Fruit fly (Drosophila melanogaster) whole organism, embryonic: ENCODE data around the gene AOX4.

Experiments used
- CG10274 ChIP-seq: fragments of 200-800 bp; sonication (Bioruptor generic); optimal IDR thresholded peaks from 3 replicates; lab custom pipeline; 2017; ENCODE audit warnings: missing biosample characterization, mild to moderate bottlenecking, missing genetic modification characterization
- CG10543 ChIP-seq: fragments of 200-800 bp; sonication (Bioruptor generic); optimal IDR thresholded peaks from 3 replicates; lab custom pipeline; 2017; ENCODE audit warnings: missing biosample characterization, mild to moderate bottlenecking, missing genetic modification characterization, moderate library complexity
- CG11456 ChIP-seq: fragments of 200-800 bp; sonication (Bioruptor generic); IDR thresholded peaks from 3 replicates; pipeline ENCODE4 v1.3.6; 2022; ENCODE audit warnings: missing biosample characterization, missing genetic modification characterization
- CG11723 ChIP-seq: fragments of 200-800 bp; sonication (Bioruptor generic); optimal IDR thresholded peaks from 2 replicates; lab custom pipeline; 2017; ENCODE audit warnings: missing biosample characterization, mild to moderate bottlenecking, missing genetic modification characterization
- CG15073 ChIP-seq: fragments of 200-800 bp; sonication (Bioruptor generic); optimal IDR thresholded peaks from 2 replicates; lab custom pipeline; 2016; ENCODE audit warnings: missing biosample characterization, missing genetic modification characterization
- CG18764 ChIP-seq: fragments of 200-800 bp; sonication (Bioruptor generic); optimal IDR thresholded peaks from 3 replicates; lab custom pipeline; 2016; ENCODE audit warnings: missing biosample characterization, missing genetic modification characterization
- CG2116 ChIP-seq: fragments of 200-800 bp; sonication (Bioruptor generic); optimal IDR thresholded peaks from 3 replicates; lab custom pipeline; 2018; ENCODE audit warnings: missing biosample characterization, mild to moderate bottlenecking, missing genetic modification characterization
- CG9727 ChIP-seq: fragments of 200-800 bp; sonication (Bioruptor generic); optimal IDR thresholded peaks from 3 replicates; lab custom pipeline; 2017; ENCODE audit warnings: missing biosample characterization, mild to moderate bottlenecking, missing genetic modification characterization
- Drgx ChIP-seq: fragments of 200-800 bp; sonication (Bioruptor generic); IDR thresholded peaks from 2 replicates; pipeline ENCODE4 v1.3.6; 2022; ENCODE audit warnings: missing biosample characterization, missing genetic modification characterization
- ERR ChIP-seq: fragments of 200-800 bp; sonication (Bioruptor generic); optimal IDR thresholded peaks from 2 replicates; lab custom pipeline; 2016; ENCODE audit warnings: missing biosample characterization, missing genetic modification characterization
- Ets97D ChIP-seq: fragments of 200-800 bp; sonication (Bioruptor generic); optimal IDR thresholded peaks from 3 replicates; lab custom pipeline; 2016; ENCODE audit warnings: missing biosample characterization, missing genetic modification characterization
- HLH3B ChIP-seq: fragments of 200-800 bp; sonication (Bioruptor generic); IDR thresholded peaks from 2 replicates; pipeline ENCODE4 v1.3.6; 2022; ENCODE audit warnings: missing biosample characterization, missing genetic modification characterization
- HLH54F ChIP-seq: fragments of 200-800 bp; sonication (Bioruptor generic); optimal IDR thresholded peaks from 3 replicates; lab custom pipeline; 2016; ENCODE audit warnings: missing biosample characterization, missing genetic modification characterization
- Hey ChIP-seq: fragments of 200-800 bp; sonication (Bioruptor generic); optimal IDR thresholded peaks from 3 replicates; lab custom pipeline; 2018; ENCODE audit warnings: missing biosample characterization, mild to moderate bottlenecking, missing genetic modification characterization
- Hr51 ChIP-seq, 2 experiments: fragments of 200-800 bp; sonication (Bioruptor generic); optimal IDR thresholded peaks; 2 replicates in 1 of 2; 3 replicates in 1 of 2; lab custom pipeline; 2016 to 2018; ENCODE audit warnings: missing biosample characterization in 2 of 2, missing genetic modification characterization in 2 of 2, mild to moderate bottlenecking in 1 of 2, moderate library complexity in 1 of 2
- Rx ChIP-seq: fragments of 200-800 bp; sonication (Bioruptor generic); IDR thresholded peaks from 2 replicates; pipeline ENCODE4 v1.3.6; 2022; ENCODE audit warnings: missing biosample characterization, missing genetic modification characterization
- abd-A ChIP-seq: fragments of 200-800 bp; sonication (Bioruptor generic); optimal IDR thresholded peaks from 3 replicates; lab custom pipeline; 2019; ENCODE audit warnings: missing biosample characterization, mild to moderate bottlenecking, missing genetic modification characterization, moderate library complexity
- bab2 ChIP-seq: fragments of 200-800 bp; sonication (Bioruptor generic); optimal IDR thresholded peaks from 2 replicates; lab custom pipeline; 2016; ENCODE audit warnings: missing biosample characterization, missing genetic modification characterization
- bbx ChIP-seq: fragments of 200-800 bp; sonication (Bioruptor generic); IDR thresholded peaks from 2 replicates; pipeline ENCODE4 v1.3.6; 2022; ENCODE audit warnings: missing biosample characterization, missing genetic modification characterization; ENCODE audit not compliant: partially characterized antibody
- ci ChIP-seq: fragments of 200-800 bp; sonication (Bioruptor generic); IDR thresholded peaks from 3 replicates; pipeline ENCODE4 v1.3.6; 2022; ENCODE audit warnings: missing biosample characterization, missing genetic modification characterization
- croc ChIP-seq: fragments of 200-800 bp; sonication (Bioruptor generic); conservative IDR thresholded peaks from 3 replicates; pipeline ENCODE4 v1.3.6; 2022; ENCODE audit warnings: missing biosample characterization, missing genetic modification characterization
- crol ChIP-seq: fragments of 200-800 bp; sonication (Bioruptor generic); IDR thresholded peaks from 2 replicates; pipeline ENCODE4 v1.3.6; 2022; ENCODE audit warnings: missing biosample characterization, missing genetic modification characterization
- dysf ChIP-seq: fragments of 200-800 bp; sonication (Bioruptor generic); IDR thresholded peaks from 3 replicates; pipeline ENCODE4 v1.3.6; 2022; ENCODE audit warnings: missing biosample characterization, missing genetic modification characterization
- emc ChIP-seq: fragments of 200-800 bp; sonication (Bioruptor generic); optimal IDR thresholded peaks from 2 replicates; lab custom pipeline; 2016; ENCODE audit warnings: missing biosample characterization, missing genetic modification characterization
- esg ChIP-seq: fragments of 200-800 bp; sonication (Bioruptor generic); conservative IDR thresholded peaks from 2 replicates; pipeline ENCODE4 v1.3.6; 2022; ENCODE audit warnings: missing biosample characterization, missing genetic modification characterization
- eve ChIP-seq, 2 experiments: fragments of >200 bp; optimal IDR thresholded peaks; 2 replicates each; lab custom pipeline; 2017; ENCODE audit warnings: missing biosample characterization in 2 of 2, missing genetic modification characterization in 2 of 2
- eyg ChIP-seq: fragments of 200-800 bp; sonication (Bioruptor generic); optimal IDR thresholded peaks from 3 replicates; lab custom pipeline; 2016; ENCODE audit warnings: missing biosample characterization, missing genetic modification characterization
- fru ChIP-seq: fragments of >200 bp; optimal IDR thresholded peaks from 2 replicates; lab custom pipeline; 2017
- gro ChIP-seq: fragments of 200-800 bp; sonication (Bioruptor generic); optimal IDR thresholded peaks from 2 replicates; lab custom pipeline; 2016; ENCODE audit warnings: missing biosample characterization, missing genetic modification characterization
- gsb-n ChIP-seq: fragments of 200-800 bp; sonication (Bioruptor generic); optimal IDR thresholded peaks from 3 replicates; lab custom pipeline; 2018; ENCODE audit warnings: missing biosample characterization, mild to moderate bottlenecking, missing genetic modification characterization
- hb ChIP-seq: fragments of 200-800 bp; sonication (Bioruptor generic); IDR thresholded peaks from 3 replicates; pipeline ENCODE4 v1.3.6; 2022; ENCODE audit warnings: missing biosample characterization, missing genetic modification characterization; ENCODE audit not compliant: partially characterized antibody
- hth ChIP-seq: fragments of >200 bp; optimal IDR thresholded peaks from 2 replicates; lab custom pipeline; 2017; ENCODE audit warnings: inconsistent platforms
- jigr1 ChIP-seq: fragments of 200-800 bp; sonication (Bioruptor generic); IDR thresholded peaks from 3 replicates; pipeline ENCODE4 v1.3.6; 2022; ENCODE audit warnings: missing biosample characterization, missing genetic modification characterization
- kah ChIP-seq: fragments of 200-800 bp; sonication (Bioruptor generic); optimal IDR thresholded peaks from 2 replicates; lab custom pipeline; 2018; ENCODE audit warnings: missing biosample characterization, mild to moderate bottlenecking, missing genetic modification characterization
- mirr ChIP-seq: fragments of 200-800 bp; sonication (Bioruptor generic); optimal IDR thresholded peaks from 3 replicates; lab custom pipeline; 2018; ENCODE audit warnings: missing biosample characterization, mild to moderate bottlenecking, missing genetic modification characterization
- nerfin-1 ChIP-seq: fragments of 200-800 bp; sonication (Bioruptor generic); optimal IDR thresholded peaks from 3 replicates; lab custom pipeline; 2019; ENCODE audit warnings: missing biosample characterization, mild to moderate bottlenecking, missing genetic modification characterization, moderate library complexity
- oc ChIP-seq: fragments of 200-800 bp; sonication (Bioruptor generic); optimal IDR thresholded peaks from 2 replicates; lab custom pipeline; 2018; ENCODE audit warnings: missing biosample characterization, mild to moderate bottlenecking, missing genetic modification characterization, moderate library complexity
- onecut ChIP-seq: fragments of 200-800 bp; sonication (Bioruptor generic); IDR thresholded peaks from 2 replicates; pipeline ENCODE4 v1.3.6; 2022; ENCODE audit warnings: missing biosample characterization, missing genetic modification characterization
- peb ChIP-seq: fragments of 200-800 bp; sonication (Bioruptor generic); IDR thresholded peaks from 2 replicates; pipeline ENCODE4 v1.3.6; 2022; ENCODE audit warnings: missing biosample characterization, missing genetic modification characterization
- sens ChIP-seq: fragments of 200-800 bp; sonication (Bioruptor generic); peaks from one replicate; lab custom pipeline; 2016; ENCODE audit warnings: missing biosample characterization, missing genetic modification characterization
- slou ChIP-seq: fragments of 200-800 bp; sonication (Bioruptor generic); optimal IDR thresholded peaks from 3 replicates; lab custom pipeline; 2016; ENCODE audit warnings: missing biosample characterization, missing genetic modification characterization

The AOX4 gene

DNA sequence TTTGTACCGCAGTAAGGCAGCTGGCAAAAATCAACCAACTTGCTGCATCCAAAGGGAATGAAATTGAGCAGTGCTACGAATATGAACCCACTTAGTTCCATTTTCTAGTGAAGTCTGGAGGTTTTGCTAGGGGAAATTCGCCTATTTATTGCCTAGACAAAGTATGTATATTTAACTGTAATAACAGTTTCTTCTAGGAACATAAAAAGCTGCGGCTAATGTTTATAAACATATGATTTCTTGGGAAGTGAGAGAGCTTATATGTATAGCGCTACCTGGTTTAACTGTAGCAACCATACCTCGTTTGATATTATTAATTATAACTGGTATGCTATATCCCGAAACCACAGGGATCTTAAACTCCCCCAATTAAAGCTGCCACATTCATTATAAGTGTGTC lies 21.3 kb downstream of the AOX4 start, which contains the start of gene CG31296:
Gene CG31296, minus strand, starts transcription at position 101 of the 400 bp plus-strand sequence.
- TF ChIP-seq CG18764 (GFP tag; lab: Kevin White, UChicago) (no peak), CG11723 (no peak), Hr51 (GFP tag; optimal IDR thresholded peaks at IDR 0.05; lab: Kevin White, UChicago) (no peak), HLH54F (no peak), Ets97D (no peak), hth (lab: Kevin White, UChicago) (no peak), ERR (GFP tag; lab: Kevin White, UChicago) (no peak), Drgx (no peak)

DNA sequence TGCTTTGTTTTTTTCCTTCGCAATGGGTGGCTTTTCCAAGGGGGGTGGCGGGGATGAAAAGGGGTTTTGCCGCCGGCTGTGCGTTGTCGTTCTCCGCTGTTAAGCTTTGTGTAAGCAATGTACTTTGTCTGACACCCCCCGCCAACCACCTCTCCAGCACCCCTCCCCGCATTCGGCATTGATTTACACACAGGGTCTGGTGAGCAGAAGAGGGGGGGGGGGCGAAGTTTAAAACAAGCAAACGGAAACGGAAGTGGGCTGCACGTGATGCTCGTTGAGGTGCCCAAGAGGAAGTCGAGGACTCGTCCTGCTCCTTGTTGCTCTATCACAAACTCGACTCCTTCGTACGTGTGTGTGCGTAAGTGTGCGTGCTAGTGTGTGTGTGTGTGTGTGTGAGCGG lies 35.5 kb downstream of the AOX4 start:
- TF ChIP-seq emc (GFP tag; lab: Kevin White, UChicago), result no peak
- TF ChIP-seq CG15073, result no peak
- TF ChIP-seq CG11456 (GFP tag; lab: Robert Waterston, UW), result 0 out of 3 replicates have a peak, but pooled peaks have one; percentile 31
- peak; percentile 49 for TF ChIP-seq abd-A (tag; lab: Kevin White, UChicago)
- peak; percentile 55 for TF ChIP-seq onecut (GFP tag; lab: Robert Waterston, UW)
- no peak for TF ChIP-seq eve (GFP tag; optimal IDR thresholded peaks at IDR 0.05; lab: Kevin White, UChicago)
- peak; percentile 66 for TF ChIP-seq mirr (GFP tag; lab: Kevin White, UChicago)
- no peak for TF ChIP-seq eyg (GFP tag; lab: Kevin White, UChicago)
- TF ChIP-seq CG2116 (GFP tag; lab: Kevin White, UChicago), result no peak
- TF ChIP-seq CG10543, result peak; percentile 0
- TF ChIP-seq Rx (GFP tag; lab: Robert Waterston, UW), result no peak
- TF ChIP-seq ci (GFP tag; lab: Robert Waterston, UW), result 0 out of 3 replicates have a peak, but pooled peaks have one; percentile 7
- TF ChIP-seq crol, result peak; percentile 84
- TF ChIP-seq hb (GFP tag; lab: Robert Waterston, UW), result no peak
- no peak for TF ChIP-seq jigr1 (GFP tag; lab: Robert Waterston, UW)
- TF ChIP-seq bab2, result no peak
- TF ChIP-seq bbx (GFP tag; lab: Robert Waterston, UW), result no peak
- no peak for TF ChIP-seq CG9727 (GFP tag; lab: Kevin White, UChicago)
- peak in 1 of 2 experiments; percentile 20 for TF ChIP-seq Hr51 (GFP tag; optimal IDR thresholded peaks at IDR 0.05; lab: Kevin White, UChicago)
- peak; percentile 87 for TF ChIP-seq Hey (tag; lab: Kevin White, UChicago)
- TF ChIP-seq oc (tag; lab: Kevin White, UChicago), result peak; percentile 57
- TF ChIP-seq slou (GFP tag; lab: Kevin White, UChicago), result no peak
- no peak for TF ChIP-seq kah (GFP tag; lab: Kevin White, UChicago)
- peak; percentile 45 for TF ChIP-seq Ets97D
- no peak for TF ChIP-seq CG10274 (GFP tag; lab: Kevin White, UChicago)
- no peak for TF ChIP-seq HLH3B (GFP tag; lab: Robert Waterston, UW)
- TF ChIP-seq croc (GFP tag; lab: Robert Waterston, UW), result no peak
- TF ChIP-seq sens (GFP tag; lab: Kevin White, UChicago), result no peak

DNA sequence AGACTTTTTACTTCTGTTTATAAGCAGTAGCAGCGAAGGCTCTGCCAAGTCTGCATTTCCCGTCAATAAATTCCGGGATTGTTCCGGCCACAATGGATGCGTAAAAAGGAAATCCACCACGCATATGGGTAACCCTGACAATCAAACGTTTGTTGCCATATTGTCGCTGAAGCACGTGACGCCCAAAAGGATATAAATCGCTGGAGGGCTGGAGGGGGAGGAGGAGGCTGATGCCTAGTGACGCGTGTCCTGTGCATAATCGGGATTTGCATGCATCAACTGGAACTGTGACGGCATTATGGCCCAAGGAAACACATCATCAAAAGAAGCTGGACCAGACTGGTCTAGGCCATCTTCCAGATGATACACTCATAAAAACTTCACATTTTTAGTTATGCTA lies 39.4 kb downstream of the AOX4 start:
- TF ChIP-seq peb (no peak), fru (no peak), crol (0 out of 2 replicates have a peak, but pooled peaks have one; percentile 11), gro (GFP tag; lab: Kevin White, UChicago) (no peak), Hey (tag; lab: Kevin White, UChicago) (peak; percentile 71), gsb-n (tag; lab: Kevin White, UChicago) (peak; percentile 76), esg (GFP tag; lab: Robert Waterston, UW) (no peak), oc (tag; lab: Kevin White, UChicago) (peak; percentile 57), dysf (0 out of 3 replicates have a peak, but pooled peaks have one; percentile 20), nerfin-1 (tag; lab: Kevin White, UChicago) (peak; percentile 41)
